Worm (Caenorhabditis elegans): ENCODE measurements around the gene srh-74.

DNA sequence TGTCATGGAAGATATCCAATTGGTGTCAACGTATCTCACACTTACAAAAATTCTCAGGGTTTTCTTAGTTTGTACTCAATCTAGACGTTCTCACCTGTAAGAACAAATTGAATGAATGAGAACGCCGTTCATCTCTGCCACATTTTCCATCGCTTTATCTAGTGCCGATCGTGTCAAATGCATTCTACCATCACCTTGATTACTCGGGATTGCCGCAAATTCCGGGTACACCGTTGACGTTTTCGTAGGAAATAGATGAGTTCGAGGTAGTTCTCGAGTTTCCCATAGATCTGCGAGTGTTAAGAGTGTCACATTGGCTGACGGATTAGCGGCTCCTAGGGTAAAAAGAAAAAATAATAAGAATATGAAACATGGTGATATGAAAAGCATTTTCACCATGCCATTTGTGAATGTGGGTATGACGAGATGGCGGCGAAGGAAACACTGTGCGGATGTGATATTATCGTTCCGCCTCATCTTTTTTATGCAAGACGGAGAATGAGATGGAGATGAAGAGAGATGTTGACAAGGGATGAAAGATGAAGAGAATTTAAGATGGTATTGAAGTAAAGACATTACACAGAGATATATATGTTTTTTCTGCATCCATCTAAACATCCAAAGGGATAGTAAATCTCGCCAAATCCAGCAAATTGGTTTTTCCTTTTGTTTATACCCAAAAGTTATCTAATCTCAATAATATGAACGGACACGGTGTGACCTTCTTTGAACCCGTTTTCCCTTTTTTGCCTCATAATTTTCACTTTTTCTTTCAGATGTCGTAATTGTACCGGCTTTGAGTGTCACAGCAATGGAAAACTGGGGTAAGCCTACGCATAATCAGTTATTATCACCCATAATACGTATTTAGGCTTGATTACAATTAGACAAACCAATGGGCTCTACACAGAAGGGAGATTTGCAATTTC lies 44.8 kb upstream of the srh-74 start, which contains the start of gene lact-8:
- TF ChIP-seq mec-3 (tag; optimal IDR thresholded peaks at IDR 0.05; ENCODE audit: borderline replicate concordance): no peak
- no peak for TF ChIP-seq ceh-2 (tag; optimal IDR thresholded peaks at IDR 0.05)
- no peak for TF ChIP-seq ceh-6 (GFP tag; optimal IDR thresholded peaks at IDR 0.05)
- TF ChIP-seq unc-86 (tag; optimal IDR thresholded peaks at IDR 0.05): no peak
- no peak for TF ChIP-seq unc-3 (GFP tag; conservative IDR thresholded peaks at IDR 0.05)
- TF ChIP-seq unc-3 (tag; optimal IDR thresholded peaks at IDR 0.05): no peak
- no peak for TF ChIP-seq ceh-45 (GFP tag; IDR thresholded peaks at IDR 0.05)
- TF ChIP-seq ets-4 (tag; optimal IDR thresholded peaks at IDR 0.05): no peak
- no peak for TF ChIP-seq ceh-22 (tag; optimal IDR thresholded peaks at IDR 0.05)
- no peak for TF ChIP-seq ceh-24 (tag; optimal IDR thresholded peaks at IDR 0.05)
- no peak for TF ChIP-seq pros-1 (tag; optimal IDR thresholded peaks at IDR 0.05)

All from whole organism, late embryonic.